Worm (Caenorhabditis elegans) whole organism, young adult: ENCODE data around the gene F21G4.6.

ENCODE experiments used
- B0035.1 ChIP-seq: sonication (generic microtip); optimal IDR thresholded peaks from 2 replicates; lab custom pipeline; 2016; ENCODE audit warnings: missing genetic modification characterization, mild to moderate bottlenecking, missing compliant biosample characterization, missing genotype, missing genetic modification reagents
- C17E4.6 ChIP-seq: fragments of 200-800 bp; sonication (Bioruptor generic); IDR thresholded peaks from 2 replicates; pipeline ENCODE4 v1.3.6; 2022; ENCODE audit warnings: missing genetic modification reagents, missing genetic modification characterization, missing compliant biosample characterization
- D2030.7 ChIP-seq: fragments of 200-800 bp; sonication (Bioruptor generic); IDR thresholded peaks from 2 replicates; pipeline ENCODE4 v1.3.6; 2022; ENCODE audit warnings: missing genetic modification reagents, missing genetic modification characterization, missing compliant biosample characterization
- F33H1.4 ChIP-seq: fragments of 200-800 bp; sonication (Bioruptor generic); IDR thresholded peaks from 2 replicates; pipeline ENCODE4 v1.3.6; 2022; ENCODE audit warnings: missing genetic modification reagents, missing genetic modification characterization, missing compliant biosample characterization
- K11D2.4 ChIP-seq: fragments of 200-800 bp; sonication (Bioruptor generic); IDR thresholded peaks from 2 replicates; pipeline ENCODE4 v1.3.6; 2022; ENCODE audit warnings: missing genetic modification reagents, missing genetic modification characterization, missing compliant biosample characterization
- Y53F4B.3 ChIP-seq: fragments of 200-800 bp; sonication (Bioruptor generic); IDR thresholded peaks from 2 replicates; pipeline ENCODE4 v1.3.6; 2022; ENCODE audit warnings: missing genetic modification reagents, missing genetic modification characterization, missing compliant biosample characterization
- Y95B8A.8 ChIP-seq: fragments of 200-800 bp; sonication (Bioruptor generic); IDR thresholded peaks from 2 replicates; pipeline ENCODE4 v1.3.6; 2022; ENCODE audit warnings: missing genetic modification reagents, missing genetic modification characterization, missing compliant biosample characterization
- ZK185.1 ChIP-seq: sonication (generic microtip); optimal IDR thresholded peaks from 2 replicates; lab custom pipeline; 2016; ENCODE audit warnings: mild to moderate bottlenecking, missing genetic modification characterization, missing compliant biosample characterization; ENCODE audit not compliant: poor library complexity, severe bottlenecking
- ama-1 ChIP-seq, 3 experiments: fragments of 150-350 bp in 1 of 3; sonication (generic microtip) in 2 of 3; optimal IDR thresholded peaks; 2 replicates each; lab custom pipeline; 2014 to 2018; ENCODE audit warnings: missing biosample characterization in 2 of 3, missing genetic modification characterization in 2 of 3, missing genetic modification reagents in 2 of 3
- aptf-2 ChIP-seq: fragments of 200-800 bp; sonication (Bioruptor generic); conservative IDR thresholded peaks from 2 replicates; pipeline ENCODE4 v1.3.6; 2022; ENCODE audit warnings: missing genetic modification reagents, missing genetic modification characterization, missing compliant biosample characterization
- aptf-3 ChIP-seq: fragments of 200-800 bp; sonication (Bioruptor generic); IDR thresholded peaks from 2 replicates; pipeline ENCODE4 v1.3.6; 2022; ENCODE audit warnings: missing genetic modification characterization, missing compliant biosample characterization
- attf-6 ChIP-seq: fragments of 200-800 bp; sonication (Bioruptor generic); IDR thresholded peaks from 2 replicates; pipeline ENCODE4 v1.3.6; 2022; ENCODE audit warnings: missing genetic modification reagents, missing genetic modification characterization, missing compliant biosample characterization
- ceh-58 ChIP-seq: fragments of 200-800 bp; sonication (Bioruptor generic); IDR thresholded peaks from 2 replicates; pipeline ENCODE4 v1.3.6; 2022; ENCODE audit warnings: missing genetic modification characterization, missing compliant biosample characterization
- dpff-1 ChIP-seq: sonication (generic microtip); optimal IDR thresholded peaks from 2 replicates; lab custom pipeline; 2017; ENCODE audit warnings: mild to moderate bottlenecking, missing genetic modification characterization, missing compliant biosample characterization
- dpl-1 ChIP-seq: fragments of 150-350 bp; optimal IDR thresholded peaks from 2 replicates; lab custom pipeline; 2014; ENCODE audit warnings: missing biosample characterization, missing genetic modification reagents, missing genetic modification characterization
- efl-1 ChIP-seq: fragments of 150-350 bp; optimal IDR thresholded peaks from 2 replicates; lab custom pipeline; 2014; ENCODE audit warnings: missing biosample characterization, missing genetic modification reagents, missing genetic modification characterization
- fkh-3 ChIP-seq: sonication (generic microtip); optimal IDR thresholded peaks from 2 replicates; lab custom pipeline; 2016; ENCODE audit warnings: mild to moderate bottlenecking, missing genetic modification characterization, missing compliant biosample characterization
- hlh-12 ChIP-seq: sonication (generic microtip); optimal IDR thresholded peaks from 2 replicates; lab custom pipeline; 2016; ENCODE audit warnings: missing genetic modification characterization, missing compliant biosample characterization
- hmg-1.2 ChIP-seq: fragments of 200-800 bp; sonication (Bioruptor generic); IDR thresholded peaks from 2 replicates; pipeline ENCODE4 v1.3.6; 2022; ENCODE audit warnings: missing genetic modification reagents, missing genetic modification characterization, missing compliant biosample characterization
- hsf-1 ChIP-seq: fragments of 200-800 bp; sonication (Bioruptor generic); IDR thresholded peaks from 2 replicates; pipeline ENCODE4 v1.3.6; 2022; ENCODE audit warnings: missing genetic modification reagents, missing genetic modification characterization, missing compliant biosample characterization
- let-607 ChIP-seq, 2 experiments: fragments of 200-800 bp in 1 of 2; sonication (Bioruptor generic) in 1 of 2; sonication (generic microtip) in 1 of 2; optimal IDR thresholded peaks; 2 replicates each; lab custom pipeline; 2016 to 2018; ENCODE audit warnings: mild to moderate bottlenecking in 2 of 2, missing compliant biosample characterization in 2 of 2, missing genetic modification characterization in 2 of 2, moderate library complexity in 2 of 2, missing genotype in 1 of 2
- lin-54 ChIP-seq: fragments of 200-800 bp; sonication (Bioruptor generic); optimal IDR thresholded peaks from 2 replicates; lab custom pipeline; 2018; ENCODE audit warnings: mild to moderate bottlenecking, missing genetic modification characterization, missing compliant biosample characterization
- madf-10 ChIP-seq: sonication (generic microtip); optimal IDR thresholded peaks from 2 replicates; lab custom pipeline; 2016; ENCODE audit warnings: mild to moderate bottlenecking, missing genetic modification characterization, missing compliant biosample characterization
- madf-3 ChIP-seq: fragments of 200-800 bp; sonication (Bioruptor generic); IDR thresholded peaks from 2 replicates; pipeline ENCODE4 v1.3.6; 2022; ENCODE audit warnings: missing genetic modification reagents, missing genetic modification characterization, missing compliant biosample characterization
- madf-6 ChIP-seq: fragments of 200-800 bp; sonication (Bioruptor generic); IDR thresholded peaks from 2 replicates; pipeline ENCODE4 v1.3.6; 2022; ENCODE audit warnings: missing genetic modification reagents, missing genetic modification characterization, missing compliant biosample characterization
- madf-8 ChIP-seq: fragments of 200-800 bp; sonication (Bioruptor generic); conservative IDR thresholded peaks from 2 replicates; pipeline ENCODE4 v1.3.6; 2022; ENCODE audit warnings: missing genetic modification reagents, missing genetic modification characterization, missing compliant biosample characterization
- mcd-1 ChIP-seq: fragments of 200-800 bp; sonication (Bioruptor generic); IDR thresholded peaks from 2 replicates; pipeline ENCODE4 v1.3.6; 2022; ENCODE audit warnings: missing genetic modification reagents, missing genetic modification characterization, missing compliant biosample characterization
- nfya-1 ChIP-seq: sonication (generic microtip); optimal IDR thresholded peaks from 2 replicates; lab custom pipeline; 2017; ENCODE audit warnings: antibody characterized with exemption, missing compliant biosample characterization, missing genetic modification characterization, borderline replicate concordance; ENCODE audit not compliant: insufficient read depth
- nhr-80 ChIP-seq: sonication (generic microtip); optimal IDR thresholded peaks from 2 replicates; lab custom pipeline; 2016; ENCODE audit warnings: missing genetic modification characterization, missing compliant biosample characterization
- rec-8 ChIP-seq, 2 experiments: sonication (generic microtip); optimal IDR thresholded peaks; 2 replicates each; lab custom pipeline; 2016; ENCODE audit warnings: mild to moderate bottlenecking in 2 of 2, missing genetic modification characterization in 2 of 2, missing genetic modification reagents in 2 of 2, missing genotype in 2 of 2, missing biosample characterization in 1 of 2, missing compliant biosample characterization in 1 of 2, moderate library complexity in 1 of 2
- snpc-3.4 ChIP-seq: sonication (generic microtip); optimal IDR thresholded peaks from 2 replicates; lab custom pipeline; 2017; ENCODE audit warnings: missing genetic modification characterization, mild to moderate bottlenecking, missing compliant biosample characterization, antibody characterized with exemption, moderate library complexity, missing genotype, missing genetic modification reagents
- xnd-1 ChIP-seq: sonication (generic microtip); optimal IDR thresholded peaks from 2 replicates; lab custom pipeline; 2016; ENCODE audit warnings: missing genotype, missing genetic modification reagents, missing genetic modification characterization, missing compliant biosample characterization

The F21G4.6 gene

DNA sequence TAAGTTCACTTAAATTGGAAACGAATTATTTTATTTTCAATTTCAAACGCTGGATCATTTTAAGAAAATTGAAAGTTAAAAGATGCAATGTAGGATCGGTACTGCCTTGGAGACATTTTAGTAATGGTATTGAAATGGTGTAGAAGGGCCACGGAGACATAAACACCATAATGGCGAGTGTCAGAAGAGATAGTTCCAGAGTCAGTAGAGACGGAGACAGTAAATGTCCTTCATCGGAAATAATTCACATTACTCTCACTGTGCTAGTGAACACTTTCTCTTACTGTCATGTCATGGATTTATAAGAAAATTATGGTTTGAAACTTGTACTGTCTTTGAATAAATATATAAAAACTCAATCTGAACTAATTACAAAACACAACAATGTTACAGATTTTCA, 24.2 kb downstream of the F21G4.6 start:
- TF ChIP-seq fkh-3: no peak
- TF ChIP-seq K11D2.4 (GFP tag; lab: Robert Waterston, UW): no peak
- no peak for TF ChIP-seq let-607 (tag; optimal IDR thresholded peaks at IDR 0.05; lab: Kevin White, UChicago)
- no peak for TF ChIP-seq Y53F4B.3 (GFP tag; lab: Robert Waterston, UW)
- no peak for TF ChIP-seq dpff-1 (tag; lab: Kevin White, UChicago)
- no peak for TF ChIP-seq ama-1 (optimal IDR thresholded peaks at IDR 0.05; lab: Kevin White, UChicago)
- TF ChIP-seq ama-1 (GFP tag; optimal IDR thresholded peaks at IDR 0.05; lab: Kevin White, UChicago): no peak
- no peak for TF ChIP-seq snpc-3.4 (tag; lab: Kevin White, UChicago)
- TF ChIP-seq hlh-12 (tag; lab: Kevin White, UChicago): no peak
- TF ChIP-seq, all 124 proteins: peak for 0

DNA sequence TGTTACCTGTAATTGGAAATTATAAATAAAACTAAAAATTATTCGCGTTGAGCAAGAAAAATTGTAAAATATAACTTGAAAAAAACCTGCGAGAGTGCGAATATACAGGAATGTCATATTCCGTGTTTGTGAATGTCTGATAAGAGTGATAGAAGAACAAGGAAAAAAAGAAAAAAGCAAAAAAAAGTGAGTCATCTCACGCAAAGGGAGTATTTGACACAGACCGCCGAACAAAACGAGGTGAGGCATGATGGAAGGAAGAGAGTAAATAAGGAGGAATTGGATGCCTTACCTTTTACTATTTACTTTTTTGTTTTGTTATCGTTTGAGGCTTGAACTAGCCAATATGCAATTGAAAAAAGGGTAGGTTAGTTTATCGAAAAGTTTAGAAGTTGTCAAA, 24.9 kb downstream of the F21G4.6 start, which contains the start of gene F21G4.1:
Gene F21G4.1, minus strand, starts transcription at position 6 of the 400 bp plus-strand sequence.
- TF ChIP-seq nhr-80 (tag; lab: Kevin White, UChicago): peak; percentile 72
- no peak for TF ChIP-seq nfya-1

ce11 chrX:9883837-9884324, 33.4 kb downstream of the F21G4.6 start, which contains the start of gene mrp-4:
TSS of gene mrp-4 (plus strand) at chrX:9884274.
- TF ChIP-seq C17E4.6 (GFP tag; lab: Robert Waterston, UW): no peak
- TF ChIP-seq dpl-1 (GFP tag; lab: Kevin White, UChicago): peak; percentile 36
- 0 out of 2 replicates have a peak, but pooled peaks have one; percentile 53 for TF ChIP-seq madf-3 (GFP tag; lab: Robert Waterston, UW)
- TF ChIP-seq madf-10 (tag; lab: Kevin White, UChicago): no peak
- TF ChIP-seq aptf-3: peak; percentile 99
- TF ChIP-seq xnd-1 (tag; lab: Kevin White, UChicago): peak; percentile 19
- TF ChIP-seq madf-6: peak; percentile 77
- peak; percentile 41 for TF ChIP-seq madf-8 (GFP tag; lab: Robert Waterston, UW)
- no peak for TF ChIP-seq ceh-58
- TF ChIP-seq D2030.7 (GFP tag; lab: Robert Waterston, UW): peak; percentile 60
- peak; percentile 90 for TF ChIP-seq efl-1 (GFP tag; lab: Kevin White, UChicago)
- TF ChIP-seq lin-54 (GFP tag; lab: Kevin White, UChicago): no peak
- peak; percentile 100 for TF ChIP-seq aptf-2
- TF ChIP-seq hmg-1.2 (GFP tag; lab: Robert Waterston, UW): peak; percentile 82
- peak; percentile 63 for TF ChIP-seq hsf-1 (GFP tag; lab: Robert Waterston, UW)
- TF ChIP-seq F33H1.4 (GFP tag; lab: Robert Waterston, UW): no peak
- TF ChIP-seq Y95B8A.8 (GFP tag; lab: Robert Waterston, UW): 0 out of 2 replicates have a peak, but pooled peaks have one; percentile 10
- TF ChIP-seq attf-6 (GFP tag; lab: Robert Waterston, UW): no peak

DNA sequence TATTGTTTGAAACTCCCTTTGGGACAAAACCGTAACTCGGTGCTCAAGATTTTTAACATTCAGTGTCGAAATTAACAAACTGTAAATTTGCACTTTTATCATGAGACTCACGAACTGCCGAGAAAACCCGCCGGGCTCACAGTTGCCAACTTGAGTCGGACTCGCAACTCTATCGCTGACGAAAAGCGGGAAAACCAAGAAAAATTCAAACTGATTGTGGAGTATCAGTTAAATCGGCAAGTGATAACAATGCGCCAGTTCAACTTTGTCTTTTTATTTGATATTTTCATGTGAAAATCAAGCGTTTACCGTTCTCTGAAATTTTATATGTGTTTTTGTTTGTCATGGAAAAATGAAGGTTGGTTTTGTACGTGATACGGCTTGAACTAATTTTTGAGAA, 34.7 kb downstream of the F21G4.6 start:
- TF ChIP-seq nhr-80 (tag; lab: Kevin White, UChicago) (peak; percentile 68), mcd-1 (GFP tag; lab: Robert Waterston, UW) (no peak)

DNA sequence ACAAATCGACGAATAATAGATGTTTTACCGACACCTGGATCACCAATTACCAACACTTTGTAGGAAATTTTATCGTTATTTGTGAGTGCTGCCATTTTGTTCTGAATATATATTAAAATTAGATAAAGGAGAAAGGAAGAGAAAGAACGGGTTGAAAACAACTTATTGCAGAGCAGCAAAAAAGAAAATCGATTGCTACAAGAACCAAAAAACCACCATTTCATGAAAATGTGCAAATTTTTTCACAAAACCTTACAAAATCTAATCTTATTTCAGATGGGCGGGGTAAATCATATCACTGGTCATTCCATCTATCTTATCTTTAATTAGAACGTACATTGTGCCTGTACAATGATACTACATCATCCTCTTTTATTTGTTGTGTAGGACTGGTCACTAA, 35.1 kb downstream of the F21G4.6 start, which contains the start of gene glo-1:
Gene glo-1, minus strand, starts transcription at position 101 of the 400 bp plus-strand sequence.
- no peak for TF ChIP-seq B0035.1
- TF ChIP-seq ZK185.1 (tag; lab: Kevin White, UChicago): no peak
- no peak for TF ChIP-seq rec-8 (tag; optimal IDR thresholded peaks at IDR 0.05; lab: Kevin White, UChicago)
- no peak for TF ChIP-seq madf-6
- TF ChIP-seq, all 124 proteins: peak for 0
